Fruit fly (Drosophila melanogaster) whole organism, embryonic: Measurements from ENCODE around the gene Tim17b2.
A peak's percentile ranks its signal among the peaks of the same experiment; 100 is the strongest.

Experiments
- ATbp ChIP-seq: fragments of 200-800 bp; sonication (Bioruptor generic); optimal IDR thresholded peaks from 2 replicates; lab custom pipeline; 2017; ENCODE audit warnings: missing biosample characterization, mild to moderate bottlenecking, missing genetic modification characterization, missing genetic modification reagents
- Ada2b ChIP-seq: fragments of 200-800 bp; sonication (Bioruptor generic); IDR thresholded peaks from 2 replicates; pipeline ENCODE4 v1.3.6; 2022; ENCODE audit warnings: missing biosample characterization, missing genetic modification characterization
- Asciz ChIP-seq: fragments of 200-800 bp; sonication (Bioruptor generic); optimal IDR thresholded peaks from 2 replicates; lab custom pipeline; 2017; ENCODE audit warnings: missing biosample characterization, mild to moderate bottlenecking, missing genetic modification characterization, missing genetic modification reagents
- Bdp1 ChIP-seq: fragments of 200-800 bp; sonication (Bioruptor generic); optimal IDR thresholded peaks from 3 replicates; lab custom pipeline; 2016; ENCODE audit warnings: missing biosample characterization, missing genetic modification characterization
- CG10147 ChIP-seq: fragments of 200-800 bp; sonication (Bioruptor generic); optimal IDR thresholded peaks from 2 replicates; lab custom pipeline; 2019; ENCODE audit warnings: missing biosample characterization, mild to moderate bottlenecking, missing genetic modification characterization, moderate library complexity
- CG10209 ChIP-seq: fragments of 200-800 bp; sonication (Bioruptor generic); optimal IDR thresholded peaks from 3 replicates; lab custom pipeline; 2017; ENCODE audit warnings: missing biosample characterization, mild to moderate bottlenecking, missing genetic modification characterization, missing genetic modification reagents
- CG1024 ChIP-seq: fragments of 200-800 bp; sonication (Bioruptor generic); IDR thresholded peaks from 2 replicates; pipeline ENCODE4 v1.3.6; 2022; ENCODE audit warnings: missing biosample characterization, missing genetic modification characterization
- CG10462 ChIP-seq: fragments of 200-800 bp; sonication (Bioruptor generic); optimal IDR thresholded peaks from 2 replicates; lab custom pipeline; 2016; ENCODE audit warnings: missing biosample characterization, missing genetic modification characterization
- CG12219 ChIP-seq: fragments of 200-800 bp; sonication (Bioruptor generic); optimal IDR thresholded peaks from 3 replicates; lab custom pipeline; 2018; ENCODE audit warnings: missing biosample characterization, mild to moderate bottlenecking, missing genetic modification characterization
- CG13123 ChIP-seq: fragments of 200-800 bp; sonication (Bioruptor generic); optimal IDR thresholded peaks from 2 replicates; lab custom pipeline; 2016; ENCODE audit warnings: missing biosample characterization, missing genetic modification characterization
- CG13296 ChIP-seq: fragments of 200-800 bp; sonication (Bioruptor generic); optimal IDR thresholded peaks from 3 replicates; lab custom pipeline; 2018; ENCODE audit warnings: missing biosample characterization, mild to moderate bottlenecking, missing genetic modification characterization
- CG14965 ChIP-seq: fragments of 200-800 bp; sonication (Bioruptor generic); optimal IDR thresholded peaks from 2 replicates; lab custom pipeline; 2016; ENCODE audit warnings: missing biosample characterization, missing genetic modification characterization, borderline replicate concordance
- CG18011 ChIP-seq: fragments of 200-800 bp; sonication (Bioruptor generic); optimal IDR thresholded peaks from 2 replicates; lab custom pipeline; 2017; ENCODE audit warnings: missing biosample characterization, missing genetic modification characterization, mild to moderate bottlenecking, moderate library complexity, missing genotype
- CG31441 ChIP-seq: fragments of 200-800 bp; sonication (Bioruptor generic); IDR thresholded peaks from 2 replicates; pipeline ENCODE4 v1.3.6; 2022; ENCODE audit warnings: missing biosample characterization, missing genetic modification characterization
- CG32772 ChIP-seq: fragments of 200-800 bp; sonication (Bioruptor generic); IDR thresholded peaks from 2 replicates; pipeline ENCODE4 v1.3.6; 2022; ENCODE audit warnings: missing biosample characterization, missing genetic modification characterization
- CG3726 ChIP-seq: fragments of 200-800 bp; sonication (Bioruptor generic); IDR thresholded peaks from 3 replicates; pipeline ENCODE4, ENCODE4 v1.3.6; 2022; ENCODE audit warnings: missing biosample characterization, missing genetic modification characterization
- CG5245 ChIP-seq: fragments of 200-800 bp; sonication (Bioruptor generic); optimal IDR thresholded peaks from 3 replicates; lab custom pipeline; 2016; ENCODE audit warnings: missing biosample characterization, missing genetic modification characterization
- CG6272 ChIP-seq: fragments of 200-800 bp; sonication (Bioruptor generic); IDR thresholded peaks from 2 replicates; pipeline ENCODE4 v1.3.6; 2022; ENCODE audit warnings: missing biosample characterization, missing genetic modification characterization
- CG9817 ChIP-seq: fragments of 200-800 bp; sonication (Bioruptor generic); optimal IDR thresholded peaks from 2 replicates; lab custom pipeline; 2018; ENCODE audit warnings: missing biosample characterization, mild to moderate bottlenecking, missing genetic modification characterization, moderate library complexity
- Dip2 ChIP-seq: fragments of 200-800 bp; sonication (Bioruptor generic); IDR thresholded peaks from 2 replicates; pipeline ENCODE4 v1.3.6; 2022; ENCODE audit warnings: missing biosample characterization, missing genetic modification characterization
- Dip3 ChIP-seq: fragments of 200-800 bp; sonication (Bioruptor generic); optimal IDR thresholded peaks from 3 replicates; lab custom pipeline; 2016; ENCODE audit warnings: missing biosample characterization, missing genetic modification characterization
- Hey ChIP-seq: fragments of 200-800 bp; sonication (Bioruptor generic); optimal IDR thresholded peaks from 3 replicates; lab custom pipeline; 2018; ENCODE audit warnings: missing biosample characterization, mild to moderate bottlenecking, missing genetic modification characterization
- Lpt ChIP-seq: fragments of >200 bp; optimal IDR thresholded peaks from 2 replicates; lab custom pipeline; 2018; ENCODE audit warnings: missing biosample characterization, missing genetic modification characterization
- Med ChIP-seq: fragments of 200-800 bp; sonication (Bioruptor generic); peaks from one replicate; lab custom pipeline; 2016; ENCODE audit warnings: missing biosample characterization, missing genetic modification characterization, mild to moderate bottlenecking, inconsistent platforms, moderate library complexity
- NC2α ChIP-seq: fragments of 200-800 bp; sonication (Bioruptor generic); optimal IDR thresholded peaks from 2 replicates; lab custom pipeline; 2016; ENCODE audit warnings: missing biosample characterization, missing genetic modification characterization
- NC2β ChIP-seq: fragments of 200-800 bp; sonication (Bioruptor generic); optimal IDR thresholded peaks from 2 replicates; lab custom pipeline; 2016; ENCODE audit warnings: missing biosample characterization, missing genetic modification characterization
- Pdp1 ChIP-seq, 2 experiments: fragments of 200-800 bp; sonication (Bioruptor generic); optimal IDR thresholded peaks; 3 replicates each; lab custom pipeline; 2016; ENCODE audit warnings: missing biosample characterization in 2 of 2, missing genetic modification characterization in 2 of 2, mild to moderate bottlenecking in 1 of 2, moderate library complexity in 1 of 2
- Xrp1 ChIP-seq: fragments of 200-800 bp; sonication (Bioruptor generic); IDR thresholded peaks from 2 replicates; pipeline ENCODE4 v1.3.6; 2022; ENCODE audit warnings: missing biosample characterization, missing genetic modification characterization
- ase ChIP-seq: fragments of 200-800 bp; sonication (Bioruptor generic); IDR thresholded peaks from 3 replicates; pipeline ENCODE4 v1.3.6; 2022; ENCODE audit warnings: missing biosample characterization, missing genetic modification characterization
- ci ChIP-seq: fragments of 200-800 bp; sonication (Bioruptor generic); IDR thresholded peaks from 3 replicates; pipeline ENCODE4 v1.3.6; 2022; ENCODE audit warnings: missing biosample characterization, missing genetic modification characterization
- da ChIP-seq: fragments of 200-800 bp; sonication (Bioruptor generic); optimal IDR thresholded peaks from 2 replicates; lab custom pipeline; 2016; ENCODE audit warnings: missing biosample characterization, missing genetic modification characterization
- dan ChIP-seq: fragments of 200-800 bp; sonication (Bioruptor generic); IDR thresholded peaks from 2 replicates; pipeline ENCODE4 v1.3.6; 2022; ENCODE audit warnings: missing biosample characterization, missing genetic modification characterization
- danr ChIP-seq: fragments of 200-800 bp; sonication (Bioruptor generic); IDR thresholded peaks from 2 replicates; pipeline ENCODE4 v1.3.6; 2022; ENCODE audit warnings: missing biosample characterization, missing genetic modification characterization
- dimm ChIP-seq: fragments of 200-800 bp; sonication (Bioruptor generic); IDR thresholded peaks from 2 replicates; pipeline ENCODE4 v1.3.6; 2022; ENCODE audit warnings: missing biosample characterization, missing genetic modification characterization
- gem ChIP-seq: fragments of 200-800 bp; sonication (Bioruptor generic); optimal IDR thresholded peaks from 2 replicates; lab custom pipeline; 2019; ENCODE audit warnings: missing biosample characterization, mild to moderate bottlenecking, missing genetic modification characterization, moderate library complexity
- jing ChIP-seq: fragments of 200-800 bp; sonication (Bioruptor generic); optimal IDR thresholded peaks from 2 replicates; lab custom pipeline; 2018; ENCODE audit warnings: missing biosample characterization, mild to moderate bottlenecking, missing genetic modification characterization
- mam ChIP-seq: fragments of 200-800 bp; sonication (Bioruptor generic); optimal IDR thresholded peaks from 3 replicates; lab custom pipeline; 2016; ENCODE audit warnings: missing biosample characterization, missing genetic modification characterization
- mirr ChIP-seq: fragments of 200-800 bp; sonication (Bioruptor generic); optimal IDR thresholded peaks from 3 replicates; lab custom pipeline; 2018; ENCODE audit warnings: missing biosample characterization, mild to moderate bottlenecking, missing genetic modification characterization
- onecut ChIP-seq: fragments of 200-800 bp; sonication (Bioruptor generic); IDR thresholded peaks from 2 replicates; pipeline ENCODE4 v1.3.6; 2022; ENCODE audit warnings: missing biosample characterization, missing genetic modification characterization
- pan ChIP-seq, 4 experiments: fragments of >200 bp in 3 of 4; fragments of 200-800 bp in 1 of 4; sonication (Bioruptor generic) in 1 of 4; optimal IDR thresholded peaks in 3 of 4; IDR thresholded peaks in 1 of 4; 2 replicates each; pipeline versions ENCODE4 v1.3.6 to Lab custom; 2017 to 2022; ENCODE audit warnings: missing biosample characterization in 2 of 4, missing genetic modification characterization in 2 of 4, mixed read lengths in 1 of 4
- pfk ChIP-seq: fragments of 200-800 bp; sonication (Bioruptor generic); optimal IDR thresholded peaks from 2 replicates; lab custom pipeline; 2018; ENCODE audit warnings: missing biosample characterization, mild to moderate bottlenecking, missing genetic modification characterization, moderate library complexity
- pita ChIP-seq: fragments of 200-800 bp; sonication (Bioruptor generic); optimal IDR thresholded peaks from 2 replicates; lab custom pipeline; 2017; ENCODE audit warnings: missing biosample characterization, mild to moderate bottlenecking, missing genetic modification characterization
- ranshi ChIP-seq: fragments of 200-800 bp; sonication (Bioruptor generic); IDR thresholded peaks from 2 replicates; pipeline ENCODE4 v1.3.6; 2022; ENCODE audit warnings: missing biosample characterization, missing genetic modification characterization
- sima ChIP-seq: fragments of 200-800 bp; sonication (Bioruptor generic); optimal IDR thresholded peaks from 2 replicates; lab custom pipeline; 2016; ENCODE audit warnings: missing biosample characterization, missing genetic modification characterization
- slou ChIP-seq: fragments of 200-800 bp; sonication (Bioruptor generic); optimal IDR thresholded peaks from 3 replicates; lab custom pipeline; 2016; ENCODE audit warnings: missing biosample characterization, missing genetic modification characterization
- sob ChIP-seq: fragments of 200-800 bp; sonication (Bioruptor generic); IDR thresholded peaks from 2 replicates; pipeline ENCODE4 v1.3.6; 2022; ENCODE audit warnings: missing biosample characterization, missing genetic modification characterization
- sqz ChIP-seq: fragments of 200-800 bp; sonication (Bioruptor generic); optimal IDR thresholded peaks from 3 replicates; lab custom pipeline; 2018; ENCODE audit warnings: missing biosample characterization, mild to moderate bottlenecking, missing genetic modification characterization
- sug ChIP-seq: fragments of 200-800 bp; optimal IDR thresholded peaks from 2 replicates; lab custom pipeline; 2019; ENCODE audit warnings: missing biosample characterization, mild to moderate bottlenecking, missing genetic modification characterization, moderate library complexity
- tx ChIP-seq: fragments of 200-800 bp; sonication (Bioruptor generic); optimal IDR thresholded peaks from 2 replicates; lab custom pipeline; 2016; ENCODE audit warnings: missing biosample characterization, missing genetic modification characterization
- wdn ChIP-seq: fragments of 200-800 bp; sonication (Bioruptor generic); IDR thresholded peaks from 2 replicates; pipeline ENCODE4 v1.3.6; 2022; ENCODE audit warnings: missing biosample characterization, missing genetic modification characterization
- yki ChIP-seq: fragments of >200 bp; optimal IDR thresholded peaks from 3 replicates; lab custom pipeline; 2018
- z ChIP-seq: fragments of 200-800 bp; sonication (Bioruptor generic); IDR thresholded peaks from 3 replicates; pipeline ENCODE4 v1.3.6; 2022; ENCODE audit warnings: missing biosample characterization, missing genetic modification characterization

Gene Tim17b2

DNA sequence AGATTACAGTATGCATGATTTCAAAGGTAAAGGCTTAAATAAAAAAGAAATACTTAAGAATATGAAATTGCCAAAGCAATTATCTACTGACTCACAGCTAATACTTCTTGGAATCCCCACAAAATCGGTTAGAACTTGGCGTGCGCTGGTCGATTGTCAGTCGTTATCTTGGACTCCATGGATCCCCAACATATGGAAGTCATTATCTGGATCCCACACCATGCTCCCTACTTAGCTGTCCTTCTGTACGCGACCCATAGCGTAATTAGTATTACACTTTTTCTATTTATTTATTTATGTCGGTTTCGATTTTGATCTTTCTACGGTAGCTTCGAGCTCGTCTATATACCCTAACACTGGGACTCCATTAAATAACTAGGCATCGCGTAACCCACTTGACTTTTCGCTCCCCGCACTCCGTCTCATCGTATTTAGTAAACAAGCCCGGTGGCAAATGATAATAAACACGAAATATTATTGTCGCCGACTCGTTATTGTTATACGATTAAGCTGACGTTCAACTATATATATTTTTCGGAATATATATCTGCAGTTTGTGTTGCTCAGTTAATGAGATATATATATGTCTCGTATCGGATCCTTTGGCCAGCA, 16.5 kb downstream of the Tim17b2 start:
- TF ChIP-seq Hey (tag; lab: Kevin White, UChicago) (no peak), ase (GFP tag; lab: Robert Waterston, UW) (no peak), CG18011 (GFP tag; lab: Kevin White, UChicago) (no peak), dan (no peak), CG32772 (GFP tag; lab: Robert Waterston, UW) (no peak), CG12219 (GFP tag; lab: Kevin White, UChicago) (no peak), mam (GFP tag; lab: Kevin White, UChicago) (no peak), Bdp1 (no peak), Lpt (no peak), tx (GFP tag; lab: Kevin White, UChicago) (no peak), Dip2 (GFP tag; lab: Robert Waterston, UW) (no peak), CG1024 (no peak), CG5245 (GFP tag; lab: Kevin White, UChicago) (no peak), CG13296 (GFP tag; lab: Kevin White, UChicago) (no peak), CG6272 (GFP tag; lab: Robert Waterston, UW) (no peak), NC2β (GFP tag; lab: Kevin White, UChicago) (no peak), dimm (no peak), Ada2b (GFP tag; lab: Robert Waterston, UW) (no peak), pan (optimal IDR thresholded peaks at IDR 0.05; lab: Kevin White, UChicago) (no peak), pan (GFP tag; optimal IDR thresholded peaks at IDR 0.05 in 1 of 2, IDR thresholded peaks at IDR 0.05 in 1 of 2) (no peak), ranshi (GFP tag; lab: Robert Waterston, UW) (no peak), sima (no peak), Xrp1 (GFP tag; lab: Robert Waterston, UW) (0 out of 2 replicates have a peak, but pooled peaks have one; percentile 15), wdn (GFP tag; lab: Robert Waterston, UW) (no peak), yki (lab: Kevin White, UChicago) (no peak), Med (GFP tag; lab: Kevin White, UChicago) (peak; percentile 71), jing (GFP tag; lab: Kevin White, UChicago) (no peak), CG9817 (no peak), Dip3 (GFP tag; lab: Kevin White, UChicago) (no peak), danr (no peak), Asciz (GFP tag; lab: Kevin White, UChicago) (no peak), z (GFP tag; lab: Robert Waterston, UW) (no peak), NC2α (GFP tag; lab: Kevin White, UChicago) (no peak), CG10462 (GFP tag; lab: Kevin White, UChicago) (no peak), sug (peak; percentile 22), ATbp (GFP tag; lab: Kevin White, UChicago) (no peak), pita (GFP tag; lab: Kevin White, UChicago) (no peak), da (no peak), CG10147 (GFP tag; lab: Kevin White, UChicago) (no peak), ci (GFP tag; lab: Robert Waterston, UW) (no peak), CG31441 (GFP tag; lab: Robert Waterston, UW) (no peak), onecut (no peak), gem (tag; lab: Kevin White, UChicago) (peak; percentile 7), sob (GFP tag; lab: Robert Waterston, UW) (peak; percentile 40; the same call in 1 of the 2 replicates), CG10209 (GFP tag; lab: Kevin White, UChicago) (no peak), CG13123 (GFP tag; lab: Kevin White, UChicago) (no peak), sqz (GFP tag; lab: Kevin White, UChicago) (no peak), CG14965 (no peak), mirr (peak; percentile 62), CG3726 (GFP tag; lab: Robert Waterston, UW) (no peak), pfk (no peak), Pdp1 (GFP tag; optimal IDR thresholded peaks at IDR 0.05; lab: Kevin White, UChicago) (peak in 1 of 2 experiments; percentile 93), slou (GFP tag; lab: Kevin White, UChicago) (no peak)
